Worm (Caenorhabditis elegans) whole organism, late embryonic: Measurements from ENCODE around the gene nhr-143.

Source experiments
- C08G9.2 ChIP-seq: sonication (generic microtip); optimal IDR thresholded peaks from 2 replicates; lab custom pipeline; 2016; ENCODE audit warnings: mild to moderate bottlenecking, missing genetic modification characterization, moderate library complexity, missing compliant biosample characterization
- C38D4.7 ChIP-seq: fragments of 200-800 bp; sonication (Bioruptor generic); optimal IDR thresholded peaks from 2 replicates; lab custom pipeline; 2018; ENCODE audit warnings: mild to moderate bottlenecking, missing genetic modification characterization, moderate library complexity, missing compliant biosample characterization
- F13H6.1 ChIP-seq: sonication (generic microtip); optimal IDR thresholded peaks from 2 replicates; lab custom pipeline; 2016; ENCODE audit warnings: missing genetic modification characterization, missing compliant biosample characterization
- K02D7.2 ChIP-seq: sonication (generic microtip); optimal IDR thresholded peaks from 2 replicates; lab custom pipeline; 2017; ENCODE audit warnings: mild to moderate bottlenecking, missing genetic modification characterization, missing compliant biosample characterization
- T23F11.4 ChIP-seq: fragments of 200-800 bp; sonication (Bioruptor generic); optimal IDR thresholded peaks from 2 replicates; lab custom pipeline; 2018; ENCODE audit warnings: mild to moderate bottlenecking, missing genetic modification characterization, missing compliant biosample characterization
- Y22D7AL.16 ChIP-seq: sonication (generic microtip); optimal IDR thresholded peaks from 2 replicates; lab custom pipeline; 2016; ENCODE audit warnings: missing genetic modification characterization, missing compliant biosample characterization
- ahr-1 ChIP-seq: sonication (generic microtip); optimal IDR thresholded peaks from 2 replicates; lab custom pipeline; 2016; ENCODE audit warnings: missing genetic modification characterization, missing compliant biosample characterization
- ceh-18 ChIP-seq: sonication (generic microtip); optimal IDR thresholded peaks from 2 replicates; lab custom pipeline; 2016; ENCODE audit warnings: missing genetic modification characterization, missing compliant biosample characterization
- ceh-24 ChIP-seq: sonication (generic microtip); optimal IDR thresholded peaks from 2 replicates; lab custom pipeline; 2016; ENCODE audit warnings: mild to moderate bottlenecking, missing genetic modification characterization, missing compliant biosample characterization
- ceh-31 ChIP-seq: sonication (generic microtip); optimal IDR thresholded peaks from 2 replicates; lab custom pipeline; 2016; ENCODE audit warnings: missing genetic modification characterization, missing compliant biosample characterization
- ceh-45 ChIP-seq: fragments of 200-800 bp; sonication (Bioruptor generic); IDR thresholded peaks from 2 replicates; pipeline ENCODE4 v1.3.6; 2022; ENCODE audit warnings: missing genetic modification reagents, missing genetic modification characterization, missing compliant biosample characterization
- ceh-48 ChIP-seq: sonication (generic microtip); optimal IDR thresholded peaks from 2 replicates; lab custom pipeline; 2016; ENCODE audit warnings: missing genetic modification characterization, inconsistent platforms, missing compliant biosample characterization
- ceh-6 ChIP-seq: fragments of 200-800 bp; sonication (Bioruptor generic); optimal IDR thresholded peaks from 2 replicates; lab custom pipeline; 2018; ENCODE audit warnings: mild to moderate bottlenecking, missing genetic modification characterization, missing compliant biosample characterization
- ceh-9 ChIP-seq: sonication (generic microtip); optimal IDR thresholded peaks from 2 replicates; lab custom pipeline; 2016; ENCODE audit warnings: mild to moderate bottlenecking, missing genetic modification characterization, inconsistent platforms, missing compliant biosample characterization
- che-1 ChIP-seq: sonication (generic microtip); optimal IDR thresholded peaks from 2 replicates; lab custom pipeline; 2016; ENCODE audit warnings: mild to moderate bottlenecking, missing genetic modification characterization, missing compliant biosample characterization
- dmd-4 ChIP-seq: sonication (generic microtip); optimal IDR thresholded peaks from 2 replicates; lab custom pipeline; 2016; ENCODE audit warnings: borderline replicate concordance, missing genetic modification characterization, missing compliant biosample characterization
- elt-2 ChIP-seq: sonication (generic microtip); optimal IDR thresholded peaks from 2 replicates; lab custom pipeline; 2016; ENCODE audit warnings: missing genetic modification reagents, missing genetic modification characterization, missing compliant biosample characterization
- elt-4 ChIP-seq: sonication (generic microtip); optimal IDR thresholded peaks from 2 replicates; lab custom pipeline; 2016; ENCODE audit warnings: missing genetic modification characterization, missing compliant biosample characterization
- ets-4 ChIP-seq: sonication (generic microtip); optimal IDR thresholded peaks from 2 replicates; lab custom pipeline; 2016; ENCODE audit warnings: missing genetic modification characterization, missing compliant biosample characterization
- fax-1 ChIP-seq: sonication (generic microtip); optimal IDR thresholded peaks from 2 replicates; lab custom pipeline; 2016; ENCODE audit warnings: missing genotype, missing genetic modification characterization, missing compliant biosample characterization
- gmeb-2 ChIP-seq: sonication (generic microtip); optimal IDR thresholded peaks from 2 replicates; lab custom pipeline; 2016; ENCODE audit warnings: missing genetic modification characterization, inconsistent platforms, missing compliant biosample characterization
- hlh-15 ChIP-seq: sonication (generic microtip); optimal IDR thresholded peaks from 2 replicates; lab custom pipeline; 2016; ENCODE audit warnings: missing genetic modification characterization, missing compliant biosample characterization
- hlh-8 ChIP-seq: sonication (generic microtip); optimal IDR thresholded peaks from 2 replicates; lab custom pipeline; 2016; ENCODE audit warnings: missing genotype, missing genetic modification characterization, missing compliant biosample characterization
- lin-11 ChIP-seq: fragments of 200-800 bp; sonication (Bioruptor generic); optimal IDR thresholded peaks from 2 replicates; lab custom pipeline; 2018; ENCODE audit warnings: mild to moderate bottlenecking, missing genetic modification characterization, missing compliant biosample characterization
- mec-3 ChIP-seq: sonication (generic microtip); optimal IDR thresholded peaks from 2 replicates; lab custom pipeline; 2016; ENCODE audit warnings: borderline replicate concordance, missing genetic modification characterization, missing compliant biosample characterization
- nfya-1 ChIP-seq: sonication (generic microtip); optimal IDR thresholded peaks from 2 replicates; lab custom pipeline; 2017; ENCODE audit warnings: missing genetic modification characterization, mild to moderate bottlenecking, missing compliant biosample characterization, antibody characterized with exemption, moderate library complexity
- npax-4 ChIP-seq: sonication (generic microtip); optimal IDR thresholded peaks from 2 replicates; lab custom pipeline; 2016; ENCODE audit warnings: missing genetic modification characterization, missing compliant biosample characterization
- pag-3 ChIP-seq: sonication (generic microtip); optimal IDR thresholded peaks from 2 replicates; lab custom pipeline; 2016; ENCODE audit warnings: missing compliant biosample characterization, missing genetic modification characterization, borderline replicate concordance
- pha-4 ChIP-seq: fragments of 150-350 bp; optimal IDR thresholded peaks from 2 replicates; lab custom pipeline; 2018; ENCODE audit warnings: missing biosample characterization, missing genetic modification reagents, missing genetic modification characterization
- pqm-1 ChIP-seq: sonication (generic microtip); optimal IDR thresholded peaks from 2 replicates; lab custom pipeline; 2016; ENCODE audit warnings: missing genetic modification characterization, missing compliant biosample characterization
- ref-2 ChIP-seq: sonication (generic microtip); optimal IDR thresholded peaks from 2 replicates; lab custom pipeline; 2016; ENCODE audit warnings: missing genetic modification characterization, missing compliant biosample characterization
- rnt-1 ChIP-seq: sonication (generic microtip); optimal IDR thresholded peaks from 2 replicates; lab custom pipeline; 2016; ENCODE audit warnings: missing genetic modification characterization, missing compliant biosample characterization
- sdc-2 ChIP-seq: sonication (generic microtip); optimal IDR thresholded peaks from 2 replicates; lab custom pipeline; 2016; ENCODE audit warnings: missing genotype, missing genetic modification characterization, missing compliant biosample characterization
- sox-2 ChIP-seq: fragments of 200-800 bp; sonication (Bioruptor generic); IDR thresholded peaks from 2 replicates; pipeline ENCODE4 v1.3.6; 2022; ENCODE audit warnings: missing genetic modification reagents, missing genetic modification characterization, missing compliant biosample characterization
- syd-9 ChIP-seq: sonication (generic microtip); optimal IDR thresholded peaks from 2 replicates; lab custom pipeline; 2016; ENCODE audit warnings: mild to moderate bottlenecking, missing genetic modification characterization, moderate library complexity, missing compliant biosample characterization
- tbx-2 ChIP-seq: sonication (generic microtip); optimal IDR thresholded peaks from 2 replicates; lab custom pipeline; 2016; ENCODE audit warnings: missing genetic modification characterization, missing compliant biosample characterization
- ttx-3 ChIP-seq: sonication (generic microtip); optimal IDR thresholded peaks from 2 replicates; lab custom pipeline; 2016; ENCODE audit warnings: missing genetic modification reagents, missing genetic modification characterization, missing compliant biosample characterization
- unc-55 ChIP-seq: sonication (generic microtip); optimal IDR thresholded peaks from 2 replicates; lab custom pipeline; 2017; ENCODE audit warnings: missing biosample characterization, missing genetic modification reagents, missing genetic modification characterization
- unc-86 ChIP-seq: sonication (generic microtip); optimal IDR thresholded peaks from 2 replicates; lab custom pipeline; 2016; ENCODE audit warnings: missing genetic modification characterization, missing compliant biosample characterization

Gene nhr-143

ce11 chrV:9009175-9009574, 34.4 kb upstream of the nhr-143 start, which contains the start of gene srx-2:
TSS of gene srx-2 (plus strand) at chrV:9009475.
- TF ChIP-seq ttx-3 (tag; lab: Kevin White, UChicago) (no peak), lin-11 (no peak), K02D7.2 (tag; lab: Kevin White, UChicago) (no peak), ceh-45 (GFP tag; lab: Robert Waterston, UW) (no peak), C08G9.2 (tag; lab: Kevin White, UChicago) (no peak), pag-3 (tag; lab: Kevin White, UChicago) (no peak), elt-2 (no peak)

ce11 chrV:9005243-9005642, 30.5 kb upstream of the nhr-143 start, which contains the start of gene srx-3:
TSS of gene srx-3 (plus strand) at chrV:9005543.
- no peak for TF ChIP-seq nfya-1 (tag; lab: Kevin White, UChicago)
- no peak for TF ChIP-seq gmeb-2
- no peak for TF ChIP-seq ceh-9 (tag; lab: Kevin White, UChicago)
- TF ChIP-seq pag-3 (tag; lab: Kevin White, UChicago): no peak
- TF ChIP-seq elt-4 (tag; lab: Kevin White, UChicago): no peak
- TF ChIP-seq pqm-1 (tag; lab: Kevin White, UChicago): no peak
- TF ChIP-seq mec-3: no peak
- no peak for TF ChIP-seq unc-55
- no peak for TF ChIP-seq che-1 (tag; lab: Kevin White, UChicago)
- TF ChIP-seq F13H6.1 (tag; lab: Kevin White, UChicago): no peak
- no peak for TF ChIP-seq ceh-18 (tag; lab: Kevin White, UChicago)
- TF ChIP-seq ceh-24 (tag; lab: Kevin White, UChicago): no peak
- TF ChIP-seq unc-86 (tag; lab: Kevin White, UChicago): no peak
- no peak for TF ChIP-seq syd-9 (tag; lab: Kevin White, UChicago)
- TF ChIP-seq sox-2: no peak

ce11 chrV:9003291-9003690, 28.6 kb upstream of the nhr-143 start, which contains the start of gene srx-1:
TSS of gene srx-1 (plus strand) at chrV:9003672.
- TF ChIP-seq K02D7.2 (tag; lab: Kevin White, UChicago) (no peak), npax-4 (tag; lab: Kevin White, UChicago) (no peak), ceh-31 (tag; lab: Kevin White, UChicago) (no peak), ets-4 (tag; lab: Kevin White, UChicago) (no peak), ceh-18 (tag; lab: Kevin White, UChicago) (no peak), ceh-24 (tag; lab: Kevin White, UChicago) (no peak), pag-3 (tag; lab: Kevin White, UChicago) (no peak), ceh-6 (no peak), ttx-3 (tag; lab: Kevin White, UChicago) (no peak), fax-1 (tag; lab: Kevin White, UChicago) (no peak), C38D4.7 (GFP tag; lab: Kevin White, UChicago) (no peak), sdc-2 (no peak), F13H6.1 (tag; lab: Kevin White, UChicago) (no peak), ceh-48 (no peak), mec-3 (no peak)

- no peak for TF ChIP-seq rnt-1 (tag; lab: Kevin White, UChicago)
- no peak for TF ChIP-seq Y22D7AL.16 (tag; lab: Kevin White, UChicago)
- no peak for TF ChIP-seq hlh-15 (tag; lab: Kevin White, UChicago)
- TF ChIP-seq ceh-48: no peak
- TF ChIP-seq hlh-8: no peak
- no peak for TF ChIP-seq pha-4 (tag; lab: Kevin White, UChicago)
- no peak for TF ChIP-seq nfya-1 (tag; lab: Kevin White, UChicago)
- TF ChIP-seq ahr-1 (tag; lab: Kevin White, UChicago): no peak
- no peak for TF ChIP-seq tbx-2 (tag; lab: Kevin White, UChicago)
- TF ChIP-seq C08G9.2 (tag; lab: Kevin White, UChicago): no peak
- no peak for TF ChIP-seq T23F11.4
- no peak for TF ChIP-seq dmd-4 (tag; lab: Kevin White, UChicago)
- no peak for TF ChIP-seq F13H6.1 (tag; lab: Kevin White, UChicago)
- TF ChIP-seq ref-2 (tag; lab: Kevin White, UChicago): no peak
- TF ChIP-seq npax-4 (tag; lab: Kevin White, UChicago): no peak
- TF ChIP-seq, all 69 proteins: peak for 0
Measured at ce11 chrV:9001175-9001574, 26.4 kb upstream of the nhr-143 start, which contains the start of gene F59E11.2. TSS of gene F59E11.2 (plus strand) at chrV:9001475.
